Worm (Caenorhabditis elegans) whole organism, mixed stage, embryonic: ENCODE results near the gene clec-204.

ENCODE experiments used
- ces-1 ChIP-seq: fragments of 150-350 bp; optimal IDR thresholded peaks from 2 replicates; lab custom pipeline; 2014; ENCODE audit warnings: missing biosample characterization, missing genetic modification reagents, missing genetic modification characterization
- elt-3 ChIP-seq: fragments of 150-350 bp; optimal IDR thresholded peaks from 2 replicates; lab custom pipeline; 2014; ENCODE audit warnings: missing biosample characterization, missing genetic modification characterization
- lin-32 ChIP-seq: fragments of 200-800 bp; sonication (Bioruptor generic); optimal IDR thresholded peaks from 2 replicates; lab custom pipeline; 2018; ENCODE audit warnings: mild to moderate bottlenecking, missing genetic modification characterization, missing compliant biosample characterization
- mab-5 ChIP-seq: fragments of 150-350 bp; optimal IDR thresholded peaks from 2 replicates; lab custom pipeline; 2014; ENCODE audit warnings: missing biosample characterization, missing genetic modification characterization
- mep-1 ChIP-seq: fragments of 150-350 bp; optimal IDR thresholded peaks from 2 replicates; lab custom pipeline; 2017; ENCODE audit warnings: missing biosample characterization, missing genetic modification reagents, missing genetic modification characterization, inconsistent platforms
- unc-120 ChIP-seq: sonication (generic microtip); optimal IDR thresholded peaks from 2 replicates; lab custom pipeline; 2017; ENCODE audit warnings: missing genetic modification characterization, missing compliant biosample characterization; ENCODE audit not compliant: poor library complexity, severe bottlenecking
- unc-39 ChIP-seq: fragments of 150-350 bp; optimal IDR thresholded peaks from 2 replicates; lab custom pipeline; 2014; ENCODE audit warnings: missing biosample characterization, missing genetic modification characterization

The clec-204 gene

ce11 chrV:1805724-1806316 lies 48.9 kb downstream of the clec-204 start:
- TF ChIP-seq lin-32 (GFP tag; lab: Kevin White, UChicago) (no peak), mab-5 (no peak), unc-120 (tag; lab: Kevin White, UChicago) (no peak), mep-1 (tag; lab: Kevin White, UChicago) (no peak), ces-1 (no peak)

ce11 chrV:1807160-1807559 lies 50.2 kb downstream of the clec-204 start, which contains the start of gene srt-42:
TSS of gene srt-42 (plus strand) at chrV:1807460.
- TF ChIP-seq unc-39 (no peak), elt-3 (no peak)
